Worm (Caenorhabditis elegans) whole organism, L2 larva: ENCODE measurements around the gene C05D11.13.

Experiments used
- C34F6.9 ChIP-seq: fragments of 150-350 bp; optimal IDR thresholded peaks from 2 replicates; lab custom pipeline; 2014; ENCODE audit warnings: missing biosample characterization, missing genetic modification characterization
- F13H6.1 ChIP-seq: sonication (generic microtip); optimal IDR thresholded peaks from 2 replicates; lab custom pipeline; 2016; ENCODE audit warnings: missing genetic modification characterization, missing compliant biosample characterization
- R02D3.7 ChIP-seq: fragments of 150-350 bp; optimal IDR thresholded peaks from 2 replicates; lab custom pipeline; 2014; ENCODE audit warnings: missing biosample characterization, missing genetic modification characterization
- Y55F3AM.14 ChIP-seq: fragments of 200-800 bp; sonication (Bioruptor generic); optimal IDR thresholded peaks from 2 replicates; lab custom pipeline; 2018; ENCODE audit warnings: mild to moderate bottlenecking, missing genetic modification characterization, missing compliant biosample characterization
- ZK546.5 ChIP-seq: sonication (generic microtip); optimal IDR thresholded peaks from 2 replicates; lab custom pipeline; 2017; ENCODE audit warnings: missing biosample characterization, missing genetic modification characterization
- alr-1 ChIP-seq: fragments of 150-350 bp; optimal IDR thresholded peaks from 2 replicates; lab custom pipeline; 2014; ENCODE audit warnings: missing biosample characterization, missing genetic modification characterization
- aly-2 ChIP-seq: fragments of 150-350 bp; optimal IDR thresholded peaks from 2 replicates; lab custom pipeline; 2014; ENCODE audit warnings: missing biosample characterization, missing genetic modification characterization
- ama-1 ChIP-seq: fragments of 150-350 bp; optimal IDR thresholded peaks from 2 replicates; lab custom pipeline; 2018; ENCODE audit warnings: inconsistent platforms
- blmp-1 ChIP-seq: sonication (generic microtip); optimal IDR thresholded peaks from 2 replicates; lab custom pipeline; 2017; ENCODE audit warnings: missing genetic modification characterization, mild to moderate bottlenecking, missing compliant biosample characterization, antibody characterized with exemption, moderate library complexity; ENCODE audit not compliant: insufficient read depth
- ceh-16 ChIP-seq: fragments of 150-350 bp; optimal IDR thresholded peaks from 2 replicates; lab custom pipeline; 2014; ENCODE audit warnings: missing biosample characterization, missing genetic modification characterization
- ceh-82 ChIP-seq: fragments of 150-350 bp; optimal IDR thresholded peaks from 2 replicates; lab custom pipeline; 2014; ENCODE audit warnings: missing biosample characterization, missing genetic modification characterization
- crh-2 ChIP-seq: sonication (generic microtip); optimal IDR thresholded peaks from 2 replicates; lab custom pipeline; 2017; ENCODE audit warnings: missing biosample characterization, missing genetic modification characterization
- dmd-4 ChIP-seq: sonication (generic microtip); optimal IDR thresholded peaks from 2 replicates; lab custom pipeline; 2017; ENCODE audit warnings: missing biosample characterization, missing genetic modification characterization
- egl-27 ChIP-seq: sonication (generic microtip); optimal IDR thresholded peaks from 3 replicates; lab custom pipeline; 2017; ENCODE audit warnings: missing biosample characterization, missing genetic modification reagents, missing genetic modification characterization
- elt-1 ChIP-seq: fragments of 150-350 bp; optimal IDR thresholded peaks from 2 replicates; lab custom pipeline; 2014; ENCODE audit warnings: missing biosample characterization, missing genetic modification characterization
- elt-3 ChIP-seq: sonication (generic microtip); optimal IDR thresholded peaks from 2 replicates; lab custom pipeline; 2017; ENCODE audit warnings: missing biosample characterization, missing genetic modification characterization
- fos-1 ChIP-seq: fragments of 150-350 bp; optimal IDR thresholded peaks from 2 replicates; lab custom pipeline; 2014; ENCODE audit warnings: missing biosample characterization, missing genetic modification characterization
- gmeb-1 ChIP-seq: fragments of 150-350 bp; optimal IDR thresholded peaks from 2 replicates; lab custom pipeline; 2014; ENCODE audit warnings: missing biosample characterization, missing genetic modification characterization
- lin-11 ChIP-seq: fragments of 150-350 bp; sonication (generic microtip); optimal IDR thresholded peaks from 2 replicates; lab custom pipeline; 2014; ENCODE audit warnings: missing biosample characterization, missing genetic modification characterization, inconsistent platforms, mixed read lengths
- lin-13 ChIP-seq: fragments of 150-350 bp; optimal IDR thresholded peaks from 2 replicates; lab custom pipeline; 2014; ENCODE audit warnings: missing biosample characterization, missing genetic modification reagents, missing genetic modification characterization
- lin-39 ChIP-seq: fragments of 150-350 bp; optimal IDR thresholded peaks from 2 replicates; lab custom pipeline; 2014; ENCODE audit warnings: missing biosample characterization, missing genetic modification reagents, missing genetic modification characterization
- lsy-2 ChIP-seq, 2 experiments: fragments of 150-350 bp in 1 of 2; sonication (generic microtip) in 1 of 2; optimal IDR thresholded peaks; 2 replicates each; lab custom pipeline; 2014 to 2017; ENCODE audit warnings: missing biosample characterization in 2 of 2, missing genetic modification characterization in 2 of 2
- mab-5 ChIP-seq: fragments of 150-350 bp; optimal IDR thresholded peaks from 2 replicates; lab custom pipeline; 2014; ENCODE audit warnings: missing biosample characterization, missing genetic modification characterization
- mbf-1 ChIP-seq: sonication (generic microtip); optimal IDR thresholded peaks from 2 replicates; lab custom pipeline; 2017; ENCODE audit warnings: missing biosample characterization, missing genetic modification characterization
- mdl-1 ChIP-seq, 2 experiments: fragments of 150-350 bp in 1 of 2; sonication (generic microtip) in 1 of 2; optimal IDR thresholded peaks; 2 replicates each; lab custom pipeline; 2017; ENCODE audit warnings: missing biosample characterization in 2 of 2, missing genetic modification characterization in 2 of 2
- nhr-10 ChIP-seq: sonication (generic microtip); optimal IDR thresholded peaks from 2 replicates; lab custom pipeline; 2017; ENCODE audit warnings: missing biosample characterization, missing genetic modification characterization
- nhr-11 ChIP-seq: fragments of 150-350 bp; optimal IDR thresholded peaks from 2 replicates; lab custom pipeline; 2014; ENCODE audit warnings: missing biosample characterization, missing genetic modification characterization
- nhr-12 ChIP-seq: fragments of 150-350 bp; optimal IDR thresholded peaks from 2 replicates; lab custom pipeline; 2014; ENCODE audit warnings: missing biosample characterization, missing genetic modification characterization
- nhr-129 ChIP-seq: fragments of 150-350 bp; optimal IDR thresholded peaks from 2 replicates; lab custom pipeline; 2014; ENCODE audit warnings: missing biosample characterization, missing genetic modification characterization
- nhr-21 ChIP-seq: fragments of 150-350 bp; optimal IDR thresholded peaks from 2 replicates; lab custom pipeline; 2014; ENCODE audit warnings: missing biosample characterization, missing genetic modification characterization
- nhr-23 ChIP-seq: fragments of 150-350 bp; optimal IDR thresholded peaks from 2 replicates; lab custom pipeline; 2014; ENCODE audit warnings: missing biosample characterization, missing genetic modification reagents, missing genetic modification characterization
- nhr-237 ChIP-seq: fragments of 150-350 bp; optimal IDR thresholded peaks from 2 replicates; lab custom pipeline; 2014; ENCODE audit warnings: missing biosample characterization, missing genetic modification characterization
- nhr-25 ChIP-seq: fragments of 150-350 bp; sonication (generic microtip); optimal IDR thresholded peaks from 3 replicates; lab custom pipeline; 2014; ENCODE audit warnings: missing biosample characterization, missing genetic modification characterization
- nhr-6 ChIP-seq: fragments of 150-350 bp; optimal IDR thresholded peaks from 2 replicates; lab custom pipeline; 2014; ENCODE audit warnings: missing biosample characterization, missing genetic modification characterization
- nhr-77 ChIP-seq: fragments of 150-350 bp; optimal IDR thresholded peaks from 2 replicates; lab custom pipeline; 2014; ENCODE audit warnings: missing biosample characterization, missing genetic modification characterization
- peb-1 ChIP-seq: fragments of 150-350 bp; optimal IDR thresholded peaks from 2 replicates; lab custom pipeline; 2014; ENCODE audit warnings: missing biosample characterization, missing genetic modification characterization
- sem-4 ChIP-seq: fragments of 150-350 bp; optimal IDR thresholded peaks from 2 replicates; lab custom pipeline; 2014; ENCODE audit warnings: missing biosample characterization, missing genetic modification reagents, missing genetic modification characterization
- skn-1 ChIP-seq: sonication (generic microtip); optimal IDR thresholded peaks from 2 replicates; lab custom pipeline; 2017; ENCODE audit warnings: missing biosample characterization, missing genetic modification characterization
- sma-3 ChIP-seq: sonication (generic microtip); optimal IDR thresholded peaks from 2 replicates; lab custom pipeline; 2016; ENCODE audit warnings: missing genetic modification reagents, missing genetic modification characterization, missing compliant biosample characterization
- sma-9 ChIP-seq, 2 experiments: fragments of 150-350 bp in 1 of 2; sonication (generic microtip) in 1 of 2; optimal IDR thresholded peaks; 2 replicates each; lab custom pipeline; 2014 to 2016; ENCODE audit warnings: missing genetic modification characterization in 2 of 2, mild to moderate bottlenecking in 1 of 2, missing biosample characterization in 1 of 2, missing compliant biosample characterization in 1 of 2, missing genetic modification reagents in 1 of 2, moderate library complexity in 1 of 2
- snpc-4 ChIP-seq: fragments of 150-350 bp; optimal IDR thresholded peaks from 2 replicates; lab custom pipeline; 2014; ENCODE audit warnings: missing biosample characterization, missing genetic modification characterization
- unc-39 ChIP-seq: fragments of 150-350 bp; optimal IDR thresholded peaks from 2 replicates; lab custom pipeline; 2014; ENCODE audit warnings: missing biosample characterization, missing genetic modification characterization
- unc-55 ChIP-seq: fragments of 150-350 bp; sonication (generic microtip); optimal IDR thresholded peaks from 3 replicates; lab custom pipeline; 2014; ENCODE audit warnings: missing biosample characterization, missing genetic modification reagents, missing genetic modification characterization
- unc-62 ChIP-seq: fragments of 150-350 bp; optimal IDR thresholded peaks from 2 replicates; lab custom pipeline; 2014; ENCODE audit warnings: missing biosample characterization, missing genetic modification reagents, missing genetic modification characterization
- zag-1 ChIP-seq: fragments of 150-350 bp; optimal IDR thresholded peaks from 2 replicates; lab custom pipeline; 2014; ENCODE audit warnings: missing biosample characterization, missing genetic modification characterization
- ztf-1 ChIP-seq: fragments of 200-800 bp; sonication (Bioruptor generic); conservative IDR thresholded peaks from 2 replicates; pipeline ENCODE4 v1.3.6; 2022; ENCODE audit warnings: missing genetic modification characterization, missing compliant biosample characterization
- ztf-11 ChIP-seq: sonication (generic microtip); optimal IDR thresholded peaks from 2 replicates; lab custom pipeline; 2017; ENCODE audit warnings: missing biosample characterization, missing genetic modification characterization
- ztf-4 ChIP-seq: fragments of 150-350 bp; optimal IDR thresholded peaks from 2 replicates; lab custom pipeline; 2014; ENCODE audit warnings: missing biosample characterization, missing genetic modification characterization

C05D11.13 gene

ce11 chrIII:6431766-6432228 is 12.6 kb downstream of the C05D11.13 start, which contains the start of the genes mrps-17 and txdc-9:
Gene mrps-17 (minus strand): TSS chrIII:6431798.
Gene txdc-9 (plus strand): TSS chrIII:6432178.
- no peak for TF ChIP-seq ZK546.5 (tag; lab: Kevin White, UChicago)
- TF ChIP-seq nhr-11 (tag; lab: Kevin White, UChicago) = peak; percentile 6
- no peak for TF ChIP-seq nhr-237 (tag; lab: Kevin White, UChicago)
- TF ChIP-seq nhr-129 (tag; lab: Kevin White, UChicago) = peak; percentile 74
- TF ChIP-seq aly-2 (tag; lab: Kevin White, UChicago) = no peak
- TF ChIP-seq nhr-21 (tag; lab: Kevin White, UChicago) = peak; percentile 47
- no peak for TF ChIP-seq dmd-4 (tag; lab: Kevin White, UChicago)
- TF ChIP-seq gmeb-1 = peak; percentile 71
- no peak for TF ChIP-seq snpc-4 (tag; lab: Kevin White, UChicago)
- peak; percentile 97 for TF ChIP-seq unc-55 (GFP tag; lab: Kevin White, UChicago)
- no peak for TF ChIP-seq nhr-10 (tag; lab: Kevin White, UChicago)
- peak; percentile 58 for TF ChIP-seq nhr-6
- TF ChIP-seq sem-4 = peak; percentile 83
- TF ChIP-seq unc-62 = no peak
- no peak for TF ChIP-seq Y55F3AM.14
- TF ChIP-seq lin-39 (tag; lab: Kevin White, UChicago) = no peak
- TF ChIP-seq lin-13 = no peak
- TF ChIP-seq F13H6.1 (tag; lab: Kevin White, UChicago) = peak; percentile 60
- peak; percentile 38 for TF ChIP-seq ztf-4 (tag; lab: Kevin White, UChicago)
- TF ChIP-seq alr-1 (tag; lab: Kevin White, UChicago) = peak; percentile 94
- no peak for TF ChIP-seq ztf-1
- peak; percentile 67 to 90 for TF ChIP-seq lsy-2 (tag; optimal IDR thresholded peaks at IDR 0.05; lab: Kevin White, UChicago)
- TF ChIP-seq fos-1 (tag; lab: Kevin White, UChicago) = peak; percentile 60
- TF ChIP-seq elt-1 (tag; lab: Kevin White, UChicago) = no peak
- TF ChIP-seq mdl-1 (tag; optimal IDR thresholded peaks at IDR 0.05; lab: Kevin White, UChicago) = no peak
- TF ChIP-seq crh-2 (tag; lab: Kevin White, UChicago) = peak; percentile 89
- TF ChIP-seq sma-3 (GFP tag; lab: Kevin White, UChicago) = peak; percentile 65
- TF ChIP-seq peb-1 (tag; lab: Kevin White, UChicago) = no peak
- TF ChIP-seq R02D3.7 = no peak
- TF ChIP-seq elt-3 (tag; lab: Kevin White, UChicago) = no peak
- no peak for TF ChIP-seq ztf-11
- TF ChIP-seq mab-5 (tag; lab: Kevin White, UChicago) = peak; percentile 64
- TF ChIP-seq egl-27 = peak; percentile 13
- no peak for TF ChIP-seq ceh-82
- TF ChIP-seq ceh-16 (tag; lab: Kevin White, UChicago) = no peak
- no peak for TF ChIP-seq nhr-12 (tag; lab: Kevin White, UChicago)
- TF ChIP-seq sma-9 (GFP tag; optimal IDR thresholded peaks at IDR 0.05; lab: Kevin White, UChicago) = peak; percentile 75
- TF ChIP-seq sma-9 (tag; optimal IDR thresholded peaks at IDR 0.05; lab: Kevin White, UChicago) = no peak
- TF ChIP-seq nhr-77 (tag; lab: Kevin White, UChicago) = no peak
- no peak for TF ChIP-seq nhr-23 (tag; lab: Kevin White, UChicago)
- TF ChIP-seq lin-11 (tag; lab: Kevin White, UChicago) = peak; percentile 37
- TF ChIP-seq blmp-1 (tag; lab: Kevin White, UChicago) = no peak
- TF ChIP-seq nhr-25 (tag; lab: Kevin White, UChicago) = no peak
- peak; percentile 97 for TF ChIP-seq C34F6.9
- TF ChIP-seq zag-1 (tag; lab: Kevin White, UChicago) = peak; percentile 31
- no peak for TF ChIP-seq unc-39 (tag; lab: Kevin White, UChicago)
- no peak for TF ChIP-seq skn-1 (tag; lab: Kevin White, UChicago)
- TF ChIP-seq ama-1 (lab: Kevin White, UChicago) = no peak
- TF ChIP-seq mbf-1 (tag; lab: Kevin White, UChicago) = no peak
- TF ChIP-seq, all 48 proteins: peak for 20
